Worm (Caenorhabditis elegans) whole organism, late embryonic: ENCODE results near the gene nhr-186.

Experiments used
- K02D7.2 ChIP-seq: sonication (generic microtip); optimal IDR thresholded peaks from 2 replicates; lab custom pipeline; 2017; ENCODE audit warnings: mild to moderate bottlenecking, missing genetic modification characterization, missing compliant biosample characterization
- ama-1 ChIP-seq: fragments of 150-350 bp; optimal IDR thresholded peaks from 2 replicates; lab custom pipeline; 2014
- dmd-4 ChIP-seq: sonication (generic microtip); optimal IDR thresholded peaks from 2 replicates; lab custom pipeline; 2016; ENCODE audit warnings: borderline replicate concordance, missing genetic modification characterization, missing compliant biosample characterization
- fkh-10 ChIP-seq: fragments of 150-350 bp; optimal IDR thresholded peaks from 2 replicates; lab custom pipeline; 2014; ENCODE audit warnings: missing biosample characterization, missing genetic modification reagents, missing genetic modification characterization
- pag-3 ChIP-seq: sonication (generic microtip); optimal IDR thresholded peaks from 2 replicates; lab custom pipeline; 2016; ENCODE audit warnings: missing compliant biosample characterization, missing genetic modification characterization, borderline replicate concordance
- pha-4 ChIP-seq: fragments of 150-350 bp; optimal IDR thresholded peaks from 2 replicates; lab custom pipeline; 2018; ENCODE audit warnings: missing biosample characterization, missing genetic modification reagents, missing genetic modification characterization
- pqm-1 ChIP-seq: sonication (generic microtip); optimal IDR thresholded peaks from 2 replicates; lab custom pipeline; 2016; ENCODE audit warnings: missing genetic modification characterization, missing compliant biosample characterization
- rnt-1 ChIP-seq: sonication (generic microtip); optimal IDR thresholded peaks from 2 replicates; lab custom pipeline; 2016; ENCODE audit warnings: missing genetic modification characterization, missing compliant biosample characterization
- sox-4 ChIP-seq: sonication (generic microtip); optimal IDR thresholded peaks from 2 replicates; lab custom pipeline; 2017; ENCODE audit warnings: mild to moderate bottlenecking, missing genetic modification characterization, inconsistent platforms, missing compliant biosample characterization
- unc-86 ChIP-seq: sonication (generic microtip); optimal IDR thresholded peaks from 2 replicates; lab custom pipeline; 2016; ENCODE audit warnings: missing genetic modification characterization, missing compliant biosample characterization

ce11 chrV:3831616-3832015, 23.1 kb downstream of the nhr-186 start, which contains the start of gene H10D18.5:
- no peak for TF ChIP-seq ama-1 (lab: Kevin White, UChicago)
- no peak for TF ChIP-seq pqm-1 (tag; lab: Kevin White, UChicago)
- no peak for TF ChIP-seq pag-3 (tag; lab: Kevin White, UChicago)
- no peak for TF ChIP-seq K02D7.2 (tag; lab: Kevin White, UChicago)
- TF ChIP-seq rnt-1 (tag; lab: Kevin White, UChicago): no peak
- no peak for TF ChIP-seq sox-4
- no peak for TF ChIP-seq unc-86 (tag; lab: Kevin White, UChicago)
- TF ChIP-seq pha-4: no peak
- no peak for TF ChIP-seq fkh-10
- no peak for TF ChIP-seq dmd-4 (tag; lab: Kevin White, UChicago)
